Fruit fly (Drosophila melanogaster) whole organism, adult: ENCODE data around the gene Cln7.

Experiments used
- CG11617 ChIP-seq: fragments of 200-800 bp; sonication (Bioruptor generic); optimal IDR thresholded peaks from 2 replicates; lab custom pipeline; 2017; ENCODE audit warnings: mild to moderate bottlenecking, missing biosample characterization, missing genetic modification reagents, missing genetic modification characterization
- CG12768 ChIP-seq: fragments of 200-800 bp; sonication (Bioruptor generic); optimal IDR thresholded peaks from 2 replicates; lab custom pipeline; 2017; ENCODE audit warnings: missing biosample characterization, missing genetic modification characterization, mild to moderate bottlenecking, moderate library complexity, missing genetic modification reagents
- CG14711 ChIP-seq: fragments of 200-800 bp; sonication (Bioruptor generic); optimal IDR thresholded peaks from 2 replicates; lab custom pipeline; 2018; ENCODE audit warnings: missing biosample characterization, mild to moderate bottlenecking, missing genetic modification characterization, moderate library complexity
- CG1620 ChIP-seq: fragments of 200-800 bp; sonication (Bioruptor generic); optimal IDR thresholded peaks from 2 replicates; lab custom pipeline; 2016; ENCODE audit warnings: missing biosample characterization, missing genetic modification characterization
- CG33017 ChIP-seq: fragments of 200-800 bp; sonication (Bioruptor generic); optimal IDR thresholded peaks from 2 replicates; lab custom pipeline; 2018; ENCODE audit warnings: missing biosample characterization, mild to moderate bottlenecking, missing genetic modification characterization, moderate library complexity
- CG5204 ChIP-seq: fragments of 200-800 bp; sonication (Bioruptor generic); optimal IDR thresholded peaks from 2 replicates; lab custom pipeline; 2016; ENCODE audit warnings: missing biosample characterization, missing genetic modification characterization
- CG7045 ChIP-seq: fragments of 200-800 bp; sonication (Bioruptor generic); optimal IDR thresholded peaks from 2 replicates; lab custom pipeline; 2017; ENCODE audit warnings: missing biosample characterization, mild to moderate bottlenecking, missing genetic modification characterization
- CG7101 ChIP-seq: fragments of 200-800 bp; sonication (Bioruptor generic); optimal IDR thresholded peaks from 2 replicates; lab custom pipeline; 2018; ENCODE audit warnings: missing biosample characterization, mild to moderate bottlenecking, missing genetic modification characterization, moderate library complexity
- Clk ChIP-seq: fragments of 200-800 bp; sonication (Bioruptor generic); optimal IDR thresholded peaks from 2 replicates; lab custom pipeline; 2017; ENCODE audit warnings: missing biosample characterization, missing genetic modification characterization
- Crg-1 ChIP-seq: fragments of 200-800 bp; sonication (Bioruptor generic); optimal IDR thresholded peaks from 2 replicates; lab custom pipeline; 2016; ENCODE audit warnings: missing biosample characterization, missing genetic modification characterization
- Hr96 ChIP-seq: fragments of 200-800 bp; sonication (Bioruptor generic); optimal IDR thresholded peaks from 2 replicates; lab custom pipeline; 2016; ENCODE audit warnings: missing biosample characterization, missing genetic modification characterization
- Mnt ChIP-seq: fragments of 200-800 bp; sonication (Bioruptor generic); optimal IDR thresholded peaks from 2 replicates; lab custom pipeline; 2016; ENCODE audit warnings: missing biosample characterization, mild to moderate bottlenecking, missing genetic modification characterization
- bab1 ChIP-seq: fragments of 200-800 bp; sonication (Bioruptor generic); optimal IDR thresholded peaks from 3 replicates; lab custom pipeline; 2019; ENCODE audit warnings: missing biosample characterization, mild to moderate bottlenecking, missing genetic modification characterization, moderate library complexity
- cic ChIP-seq: fragments of 200-800 bp; sonication (Bioruptor generic); optimal IDR thresholded peaks from 2 replicates; lab custom pipeline; 2017; ENCODE audit warnings: missing biosample characterization, mild to moderate bottlenecking, missing genetic modification characterization, moderate library complexity
- cnc ChIP-seq, 2 experiments: fragments of >200 bp; optimal IDR thresholded peaks; 2 replicates each; lab custom pipeline; 2017
- kay ChIP-seq: fragments of 200-800 bp; sonication (Bioruptor generic); peaks from one replicate; lab custom pipeline; 2016; ENCODE audit warnings: missing biosample characterization, missing genetic modification characterization, borderline replicate concordance
- ovo ChIP-seq: fragments of 200-800 bp; sonication (Bioruptor generic); optimal IDR thresholded peaks from 2 replicates; lab custom pipeline; 2016; ENCODE audit warnings: missing biosample characterization, missing genetic modification characterization
- pad ChIP-seq: fragments of 200-800 bp; sonication (Bioruptor generic); optimal IDR thresholded peaks from 3 replicates; lab custom pipeline; 2017; ENCODE audit warnings: missing biosample characterization, missing genetic modification characterization, mild to moderate bottlenecking, moderate library complexity, missing genetic modification reagents
- tj ChIP-seq: fragments of 200-800 bp; sonication (Bioruptor generic); optimal IDR thresholded peaks from 3 replicates; lab custom pipeline; 2017; ENCODE audit warnings: missing biosample characterization, mild to moderate bottlenecking, missing genetic modification characterization, moderate library complexity
- toe ChIP-seq: fragments of 200-800 bp; sonication (Bioruptor generic); optimal IDR thresholded peaks from 2 replicates; lab custom pipeline; 2016; ENCODE audit warnings: missing biosample characterization, missing genetic modification characterization

Gene Cln7

dm6 chr3L:7344965-7345427 lies at the start of gene Cln7:
Gene Cln7 (minus strand): TSS chr3L:7345183.
- peak; percentile 97 for TF ChIP-seq cic (GFP tag; lab: Kevin White, UChicago)
- peak; percentile 46 for TF ChIP-seq CG14711 (tag; lab: Kevin White, UChicago)
- no peak for TF ChIP-seq Hr96
- TF ChIP-seq CG7101 (tag; lab: Kevin White, UChicago), result peak; percentile 58
- TF ChIP-seq CG1620 (GFP tag; lab: Kevin White, UChicago), result peak; percentile 52
- peak; percentile 86 for TF ChIP-seq CG11617 (GFP tag; lab: Kevin White, UChicago)
- TF ChIP-seq toe (GFP tag; lab: Kevin White, UChicago), result no peak
- TF ChIP-seq bab1 (GFP tag; lab: Kevin White, UChicago), result peak; percentile 96
- no peak for TF ChIP-seq kay
- peak; percentile 60 for TF ChIP-seq CG7045 (GFP tag; lab: Kevin White, UChicago)
- peak; percentile 80 for TF ChIP-seq CG33017
- peak; percentile 36 for TF ChIP-seq Crg-1 (GFP tag; lab: Kevin White, UChicago)
- TF ChIP-seq ovo (GFP tag; lab: Kevin White, UChicago), result peak; percentile 76
- peak; percentile 74 for TF ChIP-seq tj
- TF ChIP-seq Clk (GFP tag; lab: Kevin White, UChicago), result peak; percentile 80
- TF ChIP-seq CG5204 (GFP tag; lab: Kevin White, UChicago), result no peak
- TF ChIP-seq CG12768 (GFP tag; lab: Kevin White, UChicago), result peak; percentile 95
- TF ChIP-seq pad (GFP tag; lab: Kevin White, UChicago), result peak; percentile 48
- no peak for TF ChIP-seq cnc (optimal IDR thresholded peaks at IDR 0.05; lab: Kevin White, UChicago)
- TF ChIP-seq Mnt (GFP tag; lab: Kevin White, UChicago), result peak; percentile 84

- no peak for TF ChIP-seq CG5204 (GFP tag; lab: Kevin White, UChicago)
- TF ChIP-seq Clk (GFP tag; lab: Kevin White, UChicago), result no peak
- TF ChIP-seq CG7101 (tag; lab: Kevin White, UChicago), result no peak
- no peak for TF ChIP-seq CG33017
- TF ChIP-seq CG11617 (GFP tag; lab: Kevin White, UChicago), result no peak
- no peak for TF ChIP-seq Mnt (GFP tag; lab: Kevin White, UChicago)
Measured at dm6 chr3L:7390442-7390841, 45.5 kb upstream of the Cln7 start, which contains the start of gene CG8563. Gene CG8563 (plus strand): TSS chr3L:7390742.

- no peak for TF ChIP-seq cic (GFP tag; lab: Kevin White, UChicago)
- no peak for TF ChIP-seq cnc (optimal IDR thresholded peaks at IDR 0.05; lab: Kevin White, UChicago)
- no peak for TF ChIP-seq Clk (GFP tag; lab: Kevin White, UChicago)
- TF ChIP-seq CG5204 (GFP tag; lab: Kevin White, UChicago), result no peak
- TF ChIP-seq tj, result no peak
- TF ChIP-seq CG14711 (tag; lab: Kevin White, UChicago), result no peak
- TF ChIP-seq CG7045 (GFP tag; lab: Kevin White, UChicago), result no peak
Measured at dm6 chr3L:7390004-7390403, 45.0 kb upstream of the Cln7 start.

dm6 chr3L:7387814-7388213 lies 42.8 kb upstream of the Cln7 start, which contains the start of gene CG8564:
Gene CG8564 (minus strand): TSS chr3L:7387914.
- TF ChIP-seq CG7101 (tag; lab: Kevin White, UChicago), result no peak
- no peak for TF ChIP-seq kay
- TF ChIP-seq Crg-1 (GFP tag; lab: Kevin White, UChicago), result no peak
- no peak for TF ChIP-seq pad (GFP tag; lab: Kevin White, UChicago)
- no peak for TF ChIP-seq CG11617 (GFP tag; lab: Kevin White, UChicago)
- no peak for TF ChIP-seq cnc (optimal IDR thresholded peaks at IDR 0.05; lab: Kevin White, UChicago)
- no peak for TF ChIP-seq CG12768 (GFP tag; lab: Kevin White, UChicago)
- TF ChIP-seq Mnt (GFP tag; lab: Kevin White, UChicago), result no peak
- no peak for TF ChIP-seq CG33017
- no peak for TF ChIP-seq CG1620 (GFP tag; lab: Kevin White, UChicago)
- no peak for TF ChIP-seq ovo (GFP tag; lab: Kevin White, UChicago)
- TF ChIP-seq Clk (GFP tag; lab: Kevin White, UChicago), result no peak
- TF ChIP-seq CG7045 (GFP tag; lab: Kevin White, UChicago), result no peak
- TF ChIP-seq CG14711 (tag; lab: Kevin White, UChicago), result no peak
- no peak for TF ChIP-seq CG5204 (GFP tag; lab: Kevin White, UChicago)
- no peak for TF ChIP-seq bab1 (GFP tag; lab: Kevin White, UChicago)
- no peak for TF ChIP-seq Hr96
- no peak for TF ChIP-seq tj
- TF ChIP-seq toe (GFP tag; lab: Kevin White, UChicago), result no peak

- no peak for TF ChIP-seq cic (GFP tag; lab: Kevin White, UChicago)
- peak; percentile 9 for TF ChIP-seq CG14711 (tag; lab: Kevin White, UChicago)
- TF ChIP-seq CG33017, result peak; percentile 0
- TF ChIP-seq CG7045 (GFP tag; lab: Kevin White, UChicago), result peak; percentile 23
- TF ChIP-seq kay, result peak; percentile 91
- TF ChIP-seq CG1620 (GFP tag; lab: Kevin White, UChicago), result peak; percentile 64
- peak; percentile 19 for TF ChIP-seq CG12768 (GFP tag; lab: Kevin White, UChicago)
- peak; percentile 55 for TF ChIP-seq bab1 (GFP tag; lab: Kevin White, UChicago)
- peak; percentile 97 for TF ChIP-seq tj
- peak; percentile 53 for TF ChIP-seq ovo (GFP tag; lab: Kevin White, UChicago)
- TF ChIP-seq CG11617 (GFP tag; lab: Kevin White, UChicago), result peak; percentile 61
- peak; percentile 66 for TF ChIP-seq Hr96
- peak; percentile 46 for TF ChIP-seq CG7101 (tag; lab: Kevin White, UChicago)
- TF ChIP-seq Clk (GFP tag; lab: Kevin White, UChicago), result no peak
- TF ChIP-seq toe (GFP tag; lab: Kevin White, UChicago), result no peak
- peak; percentile 51 for TF ChIP-seq CG5204 (GFP tag; lab: Kevin White, UChicago)
- TF ChIP-seq pad (GFP tag; lab: Kevin White, UChicago), result peak; percentile 45
- peak; percentile 43 for TF ChIP-seq Crg-1 (GFP tag; lab: Kevin White, UChicago)
- TF ChIP-seq Mnt (GFP tag; lab: Kevin White, UChicago), result peak; percentile 67
- no peak for TF ChIP-seq cnc (optimal IDR thresholded peaks at IDR 0.05; lab: Kevin White, UChicago)
Measured at dm6 chr3L:7381359-7381976, 36.5 kb upstream of the Cln7 start, which contains the start of the genes SMSr and smid. Gene SMSr (minus strand): TSS chr3L:7381474. Gene smid (plus strand): TSS chr3L:7381614.
